Fruit fly (Drosophila melanogaster) whole organism, prepupa: ENCODE measurements around the gene CG6321.
A peak's percentile ranks its signal among the peaks of the same experiment; 100 is the strongest.

Source experiments
- CG11294 ChIP-seq: fragments of 200-800 bp; sonication (Bioruptor generic); IDR thresholded peaks from 2 replicates; pipeline ENCODE4 v1.3.6; 2022; ENCODE audit warnings: missing biosample characterization, missing genetic modification characterization
- CG11902 ChIP-seq: fragments of 200-800 bp; sonication (Bioruptor generic); optimal IDR thresholded peaks from 3 replicates; lab custom pipeline; 2016; ENCODE audit warnings: missing biosample characterization, missing genetic modification characterization
- CG32006 ChIP-seq: fragments of 200-800 bp; sonication (Bioruptor generic); optimal IDR thresholded peaks from 3 replicates; lab custom pipeline; 2017; ENCODE audit warnings: missing biosample characterization, mild to moderate bottlenecking, missing genetic modification characterization
- CG6808 ChIP-seq: fragments of 200-800 bp; sonication (Bioruptor generic); optimal IDR thresholded peaks from 3 replicates; lab custom pipeline; 2017; ENCODE audit warnings: missing biosample characterization, missing genetic modification characterization, mild to moderate bottlenecking, moderate library complexity, missing genetic modification reagents
- Ets96B ChIP-seq: fragments of 200-800 bp; optimal IDR thresholded peaks from 2 replicates; lab custom pipeline; 2019; ENCODE audit warnings: missing biosample characterization, mild to moderate bottlenecking, missing genetic modification characterization, moderate library complexity
- Gug ChIP-seq: fragments of 200-800 bp; sonication (Bioruptor generic); IDR thresholded peaks from 2 replicates; pipeline ENCODE4 v1.3.6; 2022; ENCODE audit warnings: missing biosample characterization, missing genetic modification characterization
- Hr39 ChIP-seq: fragments of 200-800 bp; sonication (Bioruptor generic); optimal IDR thresholded peaks from 2 replicates; lab custom pipeline; 2016; ENCODE audit warnings: missing biosample characterization, missing genetic modification characterization
- Smox ChIP-seq: fragments of 200-800 bp; sonication (Bioruptor generic); optimal IDR thresholded peaks from 3 replicates; lab custom pipeline; 2016; ENCODE audit warnings: missing biosample characterization, missing genetic modification characterization
- Sox102F ChIP-seq: fragments of 200-800 bp; sonication (Bioruptor generic); optimal IDR thresholded peaks from 2 replicates; lab custom pipeline; 2016; ENCODE audit warnings: missing biosample characterization, mild to moderate bottlenecking, missing genetic modification characterization
- Sox14 ChIP-seq: fragments of 200-800 bp; sonication (Bioruptor generic); optimal IDR thresholded peaks from 3 replicates; lab custom pipeline; 2016; ENCODE audit warnings: missing biosample characterization, missing genetic modification characterization
- pdm3 ChIP-seq: fragments of 200-800 bp; sonication (Bioruptor generic); optimal IDR thresholded peaks from 3 replicates; lab custom pipeline; 2016; ENCODE audit warnings: missing biosample characterization, missing genetic modification characterization
- salr ChIP-seq, 2 experiments: fragments of 200-800 bp; sonication (Bioruptor generic); optimal IDR thresholded peaks; 3 replicates each; lab custom pipeline; 2016 to 2018; ENCODE audit warnings: missing biosample characterization in 2 of 2, missing genetic modification characterization in 2 of 2, mild to moderate bottlenecking in 1 of 2
- topi ChIP-seq: fragments of 200-800 bp; sonication (Bioruptor generic); optimal IDR thresholded peaks from 3 replicates; lab custom pipeline; 2016; ENCODE audit warnings: missing biosample characterization, missing genetic modification characterization

DNA sequence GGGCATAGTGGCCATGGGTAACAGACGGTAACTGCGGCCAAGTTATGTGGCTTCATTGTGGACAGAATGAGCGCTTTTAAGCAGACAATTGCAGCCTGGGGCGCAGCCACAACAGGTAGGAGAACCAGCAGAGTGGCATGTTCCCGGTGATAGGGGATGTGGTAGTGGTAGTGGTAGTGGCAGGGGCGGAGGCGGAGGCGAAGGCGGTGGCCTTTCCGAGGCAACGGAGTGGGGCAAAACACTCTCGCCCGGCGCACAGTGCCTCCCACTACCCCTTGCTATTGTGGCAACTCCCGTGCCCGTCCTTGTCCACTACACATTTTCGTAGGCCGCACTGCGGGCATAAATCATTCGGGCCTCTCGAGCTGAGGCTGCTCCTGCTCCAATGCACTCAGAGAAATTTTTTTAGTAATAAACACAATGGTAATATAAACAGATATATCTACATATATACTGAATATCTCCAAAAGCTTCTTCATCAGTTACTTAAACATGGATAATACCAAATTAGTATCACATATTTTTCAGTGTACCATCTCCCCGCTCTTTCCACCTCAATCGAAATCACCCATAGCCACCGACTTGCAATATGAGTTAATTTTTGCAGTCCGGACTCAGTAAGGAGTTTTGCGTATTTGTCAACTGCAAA, 27.6 kb downstream of the CG6321 start:
- TF ChIP-seq CG6808 (GFP tag; lab: Kevin White, UChicago), result peak; percentile 80
- peak; percentile 78 for TF ChIP-seq Gug (GFP tag; lab: Robert Waterston, UW)
- peak; percentile 65 for TF ChIP-seq Hr39 (GFP tag; lab: Kevin White, UChicago)
- peak; percentile 69 for TF ChIP-seq Sox14
- peak; percentile 68 for TF ChIP-seq Smox (GFP tag; lab: Kevin White, UChicago)
- peak; percentile 56 for TF ChIP-seq Sox102F (GFP tag; lab: Kevin White, UChicago)
- TF ChIP-seq CG11294, result 0 out of 2 replicates have a peak, but pooled peaks have one; percentile 14
- TF ChIP-seq salr (GFP tag; optimal IDR thresholded peaks at IDR 0.05; lab: Kevin White, UChicago), result peak; percentile 33 to 46
- TF ChIP-seq topi (GFP tag; lab: Kevin White, UChicago), result peak; percentile 76
- peak; percentile 85 for TF ChIP-seq Ets96B
- peak; percentile 79 for TF ChIP-seq CG32006
- peak; percentile 34 for TF ChIP-seq CG11902 (GFP tag; lab: Kevin White, UChicago)
- TF ChIP-seq pdm3 (GFP tag; lab: Kevin White, UChicago), result peak; percentile 67
